Fruit fly (Drosophila melanogaster): ENCODE results near the gene CG31909.

CG31909 gene

DNA sequence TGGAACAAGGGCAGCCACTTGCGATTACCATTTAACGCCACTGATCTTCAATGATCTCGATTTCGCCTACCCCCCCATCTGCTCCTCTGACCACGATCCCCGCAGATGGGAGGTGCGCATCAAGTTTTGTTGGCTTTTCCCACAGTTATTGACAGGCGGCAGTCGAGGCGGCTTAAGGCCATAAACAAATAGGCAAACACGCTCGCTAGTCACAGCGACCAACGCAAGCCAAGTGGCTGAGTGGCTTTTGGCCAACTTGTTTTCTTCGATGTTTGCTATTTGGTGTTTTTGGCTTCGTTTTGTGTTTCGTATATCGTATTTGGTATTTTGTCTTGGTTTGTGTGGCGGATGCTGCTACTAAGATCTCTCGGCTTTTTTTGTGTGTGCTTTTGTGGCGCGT lies 44.2 kb downstream of the CG31909 start:
- TF ChIP-seq CG17801 (GFP tag; optimal IDR thresholded peaks at IDR 0.05; ENCODE audit: partially characterized antibody): no peak

DNA sequence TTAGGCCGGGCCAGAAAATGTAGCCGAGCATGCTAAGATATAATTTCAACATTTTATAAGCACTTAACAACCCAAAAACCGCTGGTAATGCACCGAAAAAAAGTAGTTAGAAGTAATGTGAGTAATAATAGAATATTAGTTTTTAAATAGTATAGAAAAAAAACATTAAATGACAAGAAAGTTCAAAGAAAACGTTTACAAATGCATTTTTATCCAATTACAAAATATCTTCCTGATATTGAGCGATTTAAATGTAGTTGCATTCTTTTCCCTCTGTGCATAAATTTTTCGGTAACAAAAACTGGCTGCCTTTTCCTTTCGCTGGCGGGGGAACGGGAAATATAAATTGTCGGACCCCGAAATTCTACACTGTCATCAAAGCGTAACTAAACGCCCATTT lies 45.4 kb downstream of the CG31909 start:
- TF ChIP-seq CG17801 (GFP tag; optimal IDR thresholded peaks at IDR 0.05; ENCODE audit: partially characterized antibody): no peak

DNA sequence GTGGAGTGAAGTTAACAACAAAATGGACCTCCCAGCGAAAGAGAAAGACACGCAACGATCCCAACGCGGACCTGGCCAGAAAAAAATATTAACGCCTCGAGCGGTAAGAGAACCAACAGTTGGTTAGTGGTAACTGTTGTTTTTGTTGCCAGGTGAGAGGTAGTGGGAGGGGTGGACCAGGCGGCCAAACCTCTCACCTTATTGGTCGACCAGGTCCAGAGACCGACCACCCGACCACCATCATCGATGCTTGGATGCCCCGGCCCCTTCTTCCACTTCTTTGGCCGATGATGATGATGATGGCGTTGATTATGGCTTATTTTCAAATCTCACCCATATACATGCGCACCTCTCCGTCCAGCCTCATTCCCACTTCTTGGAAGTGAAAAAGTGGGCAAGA lies 45.9 kb downstream of the CG31909 start:
- TF ChIP-seq CG17801 (GFP tag; optimal IDR thresholded peaks at IDR 0.05; ENCODE audit: partially characterized antibody): no peak

DNA sequence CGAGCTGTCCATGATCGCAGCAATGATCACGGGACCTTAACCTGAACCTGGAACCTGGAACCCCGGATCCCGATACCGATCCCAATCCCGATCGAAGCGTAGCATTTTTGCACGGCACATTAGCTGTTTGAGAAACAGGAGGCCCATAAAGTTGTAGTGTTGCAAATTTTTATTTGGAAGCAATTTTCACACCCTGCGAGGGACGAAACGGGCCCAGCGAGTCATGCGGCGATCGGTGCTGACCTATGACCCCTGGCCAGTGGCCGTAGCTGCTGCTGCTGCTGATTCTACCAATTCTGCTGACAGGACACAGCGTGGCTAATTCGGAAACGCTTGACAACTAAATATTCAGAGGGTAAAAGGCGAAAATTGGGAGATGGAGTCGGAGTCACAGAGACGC lies 47.0 kb downstream of the CG31909 start:
- no peak for TF ChIP-seq CG17801 (GFP tag; optimal IDR thresholded peaks at IDR 0.05; ENCODE audit: partially characterized antibody)

DNA sequence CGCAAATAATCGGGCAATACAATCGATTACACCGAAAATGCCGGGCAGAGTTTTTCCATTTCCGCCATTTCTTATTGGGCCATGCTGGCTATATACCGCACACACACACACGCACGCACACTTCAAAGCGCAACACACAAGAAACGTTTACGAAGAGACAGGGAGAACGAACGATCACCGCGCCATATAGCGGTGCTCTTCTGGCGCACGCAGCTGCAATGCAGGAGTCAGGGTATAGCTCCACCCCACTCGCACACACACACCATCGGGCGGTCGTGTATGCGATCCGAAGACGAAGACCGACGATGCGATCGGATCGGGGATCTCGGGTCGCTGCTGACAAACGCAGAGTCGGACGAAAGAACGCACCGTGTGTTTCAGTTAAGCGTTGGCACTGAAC lies 49.5 kb downstream of the CG31909 start, which contains the start of gene wg:
wg (plus strand) TSS at position 378 of the 400 bp plus-strand sequence.
- TF ChIP-seq CG17801 (GFP tag; optimal IDR thresholded peaks at IDR 0.05; ENCODE audit: partially characterized antibody): no peak
